Fruit fly (Drosophila melanogaster) whole organism, pupa: ENCODE data around the gene CG9029.

Experiments
- Snoo ChIP-seq: fragments of 200-800 bp; sonication (Bioruptor generic); optimal IDR thresholded peaks from 3 replicates; lab custom pipeline; 2017; ENCODE audit warnings: missing biosample characterization, mild to moderate bottlenecking, missing genetic modification characterization, inconsistent platforms
- gl ChIP-seq: fragments of 200-800 bp; sonication (Bioruptor generic); optimal IDR thresholded peaks from 2 replicates; lab custom pipeline; 2018; ENCODE audit warnings: missing biosample characterization, mild to moderate bottlenecking, missing genetic modification characterization

- TF ChIP-seq Snoo (tag; lab: Kevin White, UChicago), result no peak
- TF ChIP-seq gl, result no peak
Measured at dm6 chr2L:5856786-5857185, 29.0 kb upstream of the CG9029 start.
